Fruit fly (Drosophila melanogaster): ENCODE data around the gene CG43139.

The CG43139 gene

DNA sequence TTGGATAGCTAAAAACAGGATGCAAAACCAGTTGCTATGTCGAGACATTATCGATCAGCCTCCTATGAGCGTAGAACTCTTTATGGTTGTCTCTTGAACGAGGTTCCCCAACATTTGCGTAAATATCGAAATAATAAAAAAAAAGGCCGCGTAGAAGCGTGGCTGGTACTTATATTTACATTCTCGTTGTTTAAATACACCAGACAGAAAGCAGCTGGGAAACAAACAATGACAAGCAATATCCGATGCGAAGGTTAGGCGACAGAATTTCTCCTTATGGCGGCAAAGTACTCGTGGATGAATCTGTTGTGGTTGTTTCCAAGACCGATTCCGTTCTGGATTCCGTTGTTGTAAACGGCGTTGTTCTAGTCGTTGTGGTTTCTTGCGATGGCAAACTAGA, at the start of gene CG43139:
Gene CG43139 (minus strand): TSS at position 88 of the 400 bp plus-strand sequence.
- TF ChIP-seq sage (GFP tag; optimal IDR thresholded peaks at IDR 0.05) (no peak), h (GFP tag; optimal IDR thresholded peaks at IDR 0.05) (peak; percentile 53), OdsH (GFP tag; optimal IDR thresholded peaks at IDR 0.05) (peak; percentile 39), tai (GFP tag; optimal IDR thresholded peaks at IDR 0.05) (no peak), Hr78 (GFP tag; optimal IDR thresholded peaks at IDR 0.05) (no peak), CG9705 (GFP tag; optimal IDR thresholded peaks at IDR 0.05) (no peak), dl (GFP tag; optimal IDR thresholded peaks at IDR 0.05; ENCODE audit: insufficient read depth in 1 of 2, partially characterized antibody in 2 of 2) (no peak), rgr (GFP tag; optimal IDR thresholded peaks at IDR 0.05) (peak; percentile 53), Hr83 (GFP tag; optimal IDR thresholded peaks at IDR 0.05; ENCODE audit: poor library complexity, severe bottlenecking) (peak; percentile 76), Dfd (GFP tag; optimal IDR thresholded peaks at IDR 0.05) (no peak), lola (GFP tag; optimal IDR thresholded peaks at IDR 0.05) (no peak)

DNA sequence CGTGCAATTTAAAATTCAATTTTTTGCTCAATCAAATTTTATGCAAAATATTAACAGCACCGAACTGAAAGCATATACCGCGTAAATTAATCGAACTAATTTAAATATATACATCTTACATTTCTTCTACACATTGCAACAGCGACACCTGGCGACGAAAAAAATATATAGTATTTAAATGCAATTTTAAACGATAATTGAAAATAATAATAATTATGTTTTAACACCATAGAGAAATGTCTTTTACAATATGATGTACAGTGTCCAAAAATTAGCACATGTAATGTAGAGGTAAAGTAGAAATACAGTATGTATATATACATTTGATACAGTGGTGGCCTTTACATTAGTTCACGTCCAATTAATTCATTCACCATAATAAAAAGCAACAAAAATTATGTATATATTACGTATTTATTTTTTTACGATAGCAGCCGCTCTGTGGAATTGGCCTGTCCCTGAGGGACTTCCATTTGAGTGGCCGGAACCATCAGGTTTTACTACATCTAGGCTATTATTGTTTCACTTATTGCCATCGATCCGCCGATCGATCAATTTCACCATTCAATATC, 45.6 kb upstream of the CG43139 start:
- TF ChIP-seq Rel (GFP tag; optimal IDR thresholded peaks at IDR 0.05): no peak
- no peak for TF ChIP-seq Rel (tag; optimal IDR thresholded peaks at IDR 0.05)
- peak; percentile 28 for TF ChIP-seq Myc (optimal IDR thresholded peaks at IDR 0.05)
- TF ChIP-seq br (GFP tag; optimal IDR thresholded peaks at IDR 0.05): no peak

DNA sequence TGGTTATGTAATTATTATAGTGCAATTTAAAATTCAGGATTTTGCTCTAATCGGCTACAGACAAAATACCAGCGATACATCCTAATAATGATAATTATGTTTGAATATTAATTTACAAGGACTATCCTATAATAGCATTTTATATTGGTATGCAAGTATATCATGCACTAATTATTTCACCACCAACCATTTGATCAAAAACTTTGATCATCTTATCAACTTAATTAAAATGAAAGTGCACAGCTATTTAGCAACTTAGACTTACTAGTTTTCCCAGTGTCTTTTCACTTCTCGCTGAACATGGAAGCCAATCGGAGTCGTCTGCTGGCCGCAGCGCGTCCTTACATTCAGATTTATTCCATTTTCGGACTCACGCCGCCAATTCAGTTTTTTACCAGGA, 43.9 kb upstream of the CG43139 start, which contains the start of gene Gr98d:
Gene Gr98d (plus strand): TSS at position 301 of the 400 bp plus-strand sequence.
- TF ChIP-seq dsf (GFP tag; optimal IDR thresholded peaks at IDR 0.05; ENCODE audit: borderline replicate concordance) (no peak), dmrt93B (GFP tag; optimal IDR thresholded peaks at IDR 0.05) (no peak)

DNA sequence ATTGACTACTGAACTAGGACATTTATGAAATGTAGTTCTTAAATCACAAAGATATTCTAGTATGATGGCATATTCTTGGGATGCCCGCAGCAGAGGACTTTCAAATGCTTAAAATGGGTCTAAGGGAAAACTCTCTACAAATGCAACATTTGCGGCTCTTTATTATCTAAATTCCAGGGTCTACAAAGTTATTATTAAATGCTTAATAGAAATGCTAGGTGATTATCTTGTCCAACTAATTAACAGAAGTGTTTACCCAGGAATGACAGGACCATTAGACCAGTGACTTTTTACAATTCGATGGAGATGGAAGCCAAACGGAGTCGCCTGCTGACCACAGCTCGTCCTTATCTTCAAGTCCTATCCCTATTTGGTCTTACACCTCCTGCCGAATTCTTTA, 42.3 kb upstream of the CG43139 start, which contains the start of gene Gr98c:
Gene Gr98c (plus strand): TSS at position 301 of the 400 bp plus-strand sequence.
- no peak for TF ChIP-seq psq (GFP tag; optimal IDR thresholded peaks at IDR 0.05)

DNA sequence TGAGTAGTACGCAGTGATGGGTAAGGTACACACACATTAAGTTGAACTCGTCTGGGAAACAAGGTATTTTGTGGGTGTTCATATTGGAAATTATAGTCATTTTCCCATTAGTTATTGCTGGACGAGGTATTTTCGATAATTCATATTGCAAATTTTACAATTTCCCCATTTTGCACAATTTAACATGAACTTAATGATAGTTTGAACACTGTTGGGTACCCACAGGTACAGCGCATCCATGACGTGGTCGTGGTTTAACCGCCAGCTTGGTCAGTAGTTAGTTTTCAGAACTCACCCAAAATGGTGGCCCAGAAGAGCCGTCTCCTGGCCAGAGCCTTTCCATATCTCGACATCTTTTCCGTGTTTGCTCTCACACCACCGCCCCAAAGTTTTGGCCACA, 40.4 kb upstream of the CG43139 start, which contains the start of gene Gr98b:
Gene Gr98b (plus strand): TSS at position 301 of the 400 bp plus-strand sequence.
- TF ChIP-seq h (GFP tag; optimal IDR thresholded peaks at IDR 0.05) (no peak), Dfd (GFP tag; optimal IDR thresholded peaks at IDR 0.05) (no peak), Sp1 (GFP tag; optimal IDR thresholded peaks at IDR 0.05) (no peak), sage (GFP tag; optimal IDR thresholded peaks at IDR 0.05) (no peak), dl (GFP tag; optimal IDR thresholded peaks at IDR 0.05; ENCODE audit: insufficient read depth in 1 of 2, partially characterized antibody in 2 of 2) (no peak), Myc (optimal IDR thresholded peaks at IDR 0.05) (no peak), lola (GFP tag; optimal IDR thresholded peaks at IDR 0.05) (no peak), psq (GFP tag; optimal IDR thresholded peaks at IDR 0.05) (no peak), Abd-B (GFP tag; optimal IDR thresholded peaks at IDR 0.05) (no peak), pan (optimal IDR thresholded peaks at IDR 0.05) (no peak), ey (GFP tag; optimal IDR thresholded peaks at IDR 0.05) (no peak), Hnf4 (GFP tag; optimal IDR thresholded peaks at IDR 0.05) (no peak), Dif (GFP tag; optimal IDR thresholded peaks at IDR 0.05; ENCODE audit: partially characterized antibody) (no peak), br (GFP tag; optimal IDR thresholded peaks at IDR 0.05) (no peak), CrebA (GFP tag; optimal IDR thresholded peaks at IDR 0.05; ENCODE audit: borderline replicate concordance) (no peak), jim (GFP tag; optimal IDR thresholded peaks at IDR 0.05) (no peak)

DNA sequence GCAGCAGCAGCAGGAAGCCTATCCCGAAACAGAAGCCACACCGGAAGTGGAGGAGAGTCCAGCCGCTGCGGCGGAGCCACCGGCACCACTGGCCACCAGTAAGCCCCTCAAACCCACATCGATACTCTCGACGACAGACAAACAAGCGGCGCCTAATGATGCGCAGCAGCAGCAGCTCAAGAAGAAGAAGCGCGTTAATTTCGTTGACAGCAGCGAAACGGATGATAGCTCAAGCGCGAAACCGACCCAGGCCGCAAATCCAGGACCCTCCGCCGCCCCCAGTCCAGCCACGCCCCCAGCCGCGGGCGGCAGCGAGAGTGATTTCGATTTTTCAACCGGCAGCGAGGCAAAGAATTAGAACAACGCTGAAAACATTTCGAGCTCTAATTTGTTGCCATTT, 31.4 kb upstream of the CG43139 start:
- TF ChIP-seq fru (GFP tag; optimal IDR thresholded peaks at IDR 0.05): no peak
- TF ChIP-seq Dfd (GFP tag; optimal IDR thresholded peaks at IDR 0.05): peak; percentile 93

DNA sequence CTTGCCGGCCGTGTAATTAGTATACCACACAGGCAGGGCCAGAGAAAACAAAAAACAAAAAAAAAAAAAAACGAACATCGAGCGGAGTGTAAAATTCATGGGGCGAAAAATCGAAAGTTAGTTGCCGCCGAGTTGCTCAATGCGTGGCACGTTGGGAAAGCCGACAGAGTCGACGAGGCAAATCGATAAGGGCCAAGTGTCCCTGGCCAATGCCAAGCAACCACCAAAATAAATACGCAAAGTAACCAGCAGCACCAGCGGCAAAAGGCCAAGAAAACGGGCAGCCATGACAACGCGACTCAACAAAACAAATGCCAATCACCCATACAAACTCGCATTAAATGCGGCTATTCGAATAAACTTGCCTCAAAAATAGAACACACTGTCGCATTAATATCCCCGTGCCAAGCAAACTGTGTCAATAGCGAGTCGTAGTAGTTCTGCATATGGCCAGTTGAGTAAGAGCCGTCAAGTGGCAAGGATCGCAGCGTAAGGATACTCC, 18.6 kb upstream of the CG43139 start, which contains the start of gene CG12885:
Gene CG12885 (plus strand): TSS at position 452 of the 502 bp plus-strand sequence.
- TF ChIP-seq tai (GFP tag; optimal IDR thresholded peaks at IDR 0.05): no peak
- no peak for TF ChIP-seq foxo (GFP tag; optimal IDR thresholded peaks at IDR 0.05)
- no peak for TF ChIP-seq brk (GFP tag; optimal IDR thresholded peaks at IDR 0.05)
- no peak for TF ChIP-seq Hr78 (GFP tag; optimal IDR thresholded peaks at IDR 0.05)
- TF ChIP-seq Sp1 (GFP tag; optimal IDR thresholded peaks at IDR 0.05): no peak
- no peak for TF ChIP-seq Hnf4 (GFP tag; optimal IDR thresholded peaks at IDR 0.05)
- no peak for TF ChIP-seq Abd-B (GFP tag; optimal IDR thresholded peaks at IDR 0.05)
- TF ChIP-seq Rel (GFP tag; optimal IDR thresholded peaks at IDR 0.05): no peak
- TF ChIP-seq Rel (tag; optimal IDR thresholded peaks at IDR 0.05): no peak
- no peak for TF ChIP-seq lola (GFP tag; optimal IDR thresholded peaks at IDR 0.05)
- no peak for TF ChIP-seq Jra (GFP tag; optimal IDR thresholded peaks at IDR 0.05)
- TF ChIP-seq dsf (GFP tag; optimal IDR thresholded peaks at IDR 0.05; ENCODE audit: borderline replicate concordance): no peak
- TF ChIP-seq GATAd (GFP tag; optimal IDR thresholded peaks at IDR 0.05): no peak
- no peak for TF ChIP-seq br (GFP tag; optimal IDR thresholded peaks at IDR 0.05)
- TF ChIP-seq Hr83 (GFP tag; optimal IDR thresholded peaks at IDR 0.05; ENCODE audit: poor library complexity, severe bottlenecking): no peak
- no peak for TF ChIP-seq pan (optimal IDR thresholded peaks at IDR 0.05)
